Fruit fly (Drosophila melanogaster) whole organism, wandering third instar larva: ENCODE data around the gene Alp13.

Source experiments
- Abd-B ChIP-seq: fragments of >200 bp; optimal IDR thresholded peaks from 2 replicates; lab custom pipeline; 2017; ENCODE audit warnings: missing biosample characterization, missing genetic modification characterization
- CG32264 ChIP-seq: fragments of 200-800 bp; sonication (Bioruptor generic); optimal IDR thresholded peaks from 2 replicates; lab custom pipeline; 2016; ENCODE audit warnings: missing biosample characterization, missing genetic modification characterization
- CG9705 ChIP-seq: fragments of 200-800 bp; sonication (Bioruptor generic); optimal IDR thresholded peaks from 2 replicates; lab custom pipeline; 2018; ENCODE audit warnings: missing biosample characterization, mild to moderate bottlenecking, missing genetic modification characterization
- CrebA ChIP-seq: fragments of 200-800 bp; sonication (Bioruptor generic); optimal IDR thresholded peaks from 2 replicates; lab custom pipeline; 2016; ENCODE audit warnings: missing biosample characterization, mild to moderate bottlenecking, missing genetic modification characterization, borderline replicate concordance
- Dfd ChIP-seq: fragments of >200 bp; optimal IDR thresholded peaks from 2 replicates; lab custom pipeline; 2017; ENCODE audit warnings: missing biosample characterization, missing genetic modification characterization
- Dif ChIP-seq: fragments of 200-275, 200-300 bp; sonication (Bioruptor generic); optimal IDR thresholded peaks from 2 replicates; lab custom pipeline; 2018; ENCODE audit warnings: missing biosample characterization, missing genetic modification characterization; ENCODE audit not compliant: partially characterized antibody
- GATAd ChIP-seq: sonication (Bioruptor generic); optimal IDR thresholded peaks from 2 replicates; lab custom pipeline; 2016; ENCODE audit warnings: missing biosample characterization, missing genetic modification characterization
- HLH106 ChIP-seq: fragments of 200-800 bp; optimal IDR thresholded peaks from 3 replicates; lab custom pipeline; 2019; ENCODE audit warnings: missing biosample characterization, mild to moderate bottlenecking, missing genetic modification characterization, moderate library complexity
- Hnf4 ChIP-seq: fragments of 200-800 bp; sonication (Bioruptor generic); optimal IDR thresholded peaks from 2 replicates; lab custom pipeline; 2016; ENCODE audit warnings: missing biosample characterization, mild to moderate bottlenecking, missing genetic modification characterization
- Hr78 ChIP-seq: fragments of >200 bp; optimal IDR thresholded peaks from 2 replicates; lab custom pipeline; 2017; ENCODE audit warnings: missing biosample characterization, missing genetic modification characterization
- Hr83 ChIP-seq: fragments of 200-300 bp; sonication (Bioruptor generic); optimal IDR thresholded peaks from 2 replicates; lab custom pipeline; 2016; ENCODE audit warnings: missing biosample characterization, mild to moderate bottlenecking, missing genetic modification characterization, moderate library complexity; ENCODE audit not compliant: poor library complexity, severe bottlenecking
- Jra ChIP-seq: sonication (Bioruptor generic); optimal IDR thresholded peaks from 2 replicates; lab custom pipeline; 2016; ENCODE audit warnings: missing biosample characterization, missing genetic modification characterization
- Mio ChIP-seq: sonication (Bioruptor generic); optimal IDR thresholded peaks from 2 replicates; lab custom pipeline; 2016; ENCODE audit warnings: missing biosample characterization, missing genetic modification characterization
- Myc ChIP-seq: fragments of >200 bp; optimal IDR thresholded peaks from 2 replicates; lab custom pipeline; 2017
- N ChIP-seq: fragments of >200 bp; optimal IDR thresholded peaks from 2 replicates; lab custom pipeline; 2018; ENCODE audit warnings: missing biosample characterization, missing external identifiers, missing genetic modification characterization
- OdsH ChIP-seq: fragments of 200-800 bp; sonication (Bioruptor generic); optimal IDR thresholded peaks from 2 replicates; lab custom pipeline; 2016; ENCODE audit warnings: missing biosample characterization, mild to moderate bottlenecking, missing genetic modification characterization
- Rel ChIP-seq, 2 experiments: fragments of 200-800 bp; sonication (Bioruptor generic) in 1 of 2; optimal IDR thresholded peaks; 2 replicates in 1 of 2; 3 replicates in 1 of 2; lab custom pipeline; 2016 to 2019; ENCODE audit warnings: mild to moderate bottlenecking in 2 of 2, missing biosample characterization in 2 of 2, missing genetic modification characterization in 2 of 2, moderate library complexity in 1 of 2
- Sp1 ChIP-seq: fragments of 200-800 bp; sonication (Bioruptor generic); optimal IDR thresholded peaks from 3 replicates; lab custom pipeline; 2019; ENCODE audit warnings: missing biosample characterization, mild to moderate bottlenecking, missing genetic modification characterization, moderate library complexity
- Vsx2 ChIP-seq: fragments of 200-300, 225-300 bp; sonication (Bioruptor generic); optimal IDR thresholded peaks from 2 replicates; lab custom pipeline; 2018; ENCODE audit warnings: missing biosample characterization, missing genetic modification characterization; ENCODE audit not compliant: partially characterized antibody
- br ChIP-seq: fragments of 200-800 bp; sonication (Bioruptor generic); optimal IDR thresholded peaks from 2 replicates; lab custom pipeline; 2016; ENCODE audit warnings: missing biosample characterization, missing genetic modification characterization
- brk ChIP-seq: fragments of 200-800 bp; sonication (Bioruptor generic); optimal IDR thresholded peaks from 2 replicates; lab custom pipeline; 2016; ENCODE audit warnings: missing biosample characterization, mild to moderate bottlenecking, missing genetic modification characterization
- dl ChIP-seq, 2 experiments: fragments of 175-275, 200-275 bp in 1 of 2; fragments of 200-275 bp in 1 of 2; sonication (Bioruptor generic); optimal IDR thresholded peaks; lab custom pipeline; 2018; ENCODE audit warnings: mild to moderate bottlenecking in 2 of 2, missing biosample characterization in 2 of 2, missing genetic modification characterization in 2 of 2, moderate library complexity in 2 of 2; ENCODE audit not compliant: partially characterized antibody in 2 of 2, insufficient read depth in 1 of 2
- dmrt93B ChIP-seq: fragments of 200-800 bp; sonication (Bioruptor generic); optimal IDR thresholded peaks from 2 replicates; lab custom pipeline; 2018; ENCODE audit warnings: missing biosample characterization, mild to moderate bottlenecking, missing genetic modification characterization
- dsf ChIP-seq: sonication (Bioruptor generic); optimal IDR thresholded peaks from 2 replicates; lab custom pipeline; 2016; ENCODE audit warnings: missing biosample characterization, missing genetic modification characterization, borderline replicate concordance
- ey ChIP-seq: fragments of 200-800 bp; sonication (Bioruptor generic); optimal IDR thresholded peaks from 2 replicates; lab custom pipeline; 2016; ENCODE audit warnings: missing biosample characterization, missing genetic modification characterization
- foxo ChIP-seq, 2 experiments: fragments of 200-800 bp; sonication (Bioruptor generic); optimal IDR thresholded peaks; 2 replicates in 1 of 2; 3 replicates in 1 of 2; lab custom pipeline; 2016 to 2017; ENCODE audit warnings: missing biosample characterization in 2 of 2, missing genetic modification characterization in 2 of 2
- fru ChIP-seq: fragments of 200-800 bp; sonication (Bioruptor generic); optimal IDR thresholded peaks from 3 replicates; lab custom pipeline; 2016; ENCODE audit warnings: missing biosample characterization, mild to moderate bottlenecking, missing genetic modification characterization
- h ChIP-seq: fragments of 200-800 bp; sonication (Bioruptor generic); optimal IDR thresholded peaks from 3 replicates; lab custom pipeline; 2016; ENCODE audit warnings: missing biosample characterization, mild to moderate bottlenecking, missing genetic modification characterization
- jim ChIP-seq: fragments of 175-275, 200-325 bp; sonication (Bioruptor generic); optimal IDR thresholded peaks from 2 replicates; lab custom pipeline; 2016; ENCODE audit warnings: missing biosample characterization, mild to moderate bottlenecking, missing genetic modification characterization
- lola ChIP-seq: fragments of >200 bp; optimal IDR thresholded peaks from 2 replicates; lab custom pipeline; 2017; ENCODE audit warnings: missing biosample characterization, missing genetic modification characterization
- pan ChIP-seq: fragments of >200 bp; optimal IDR thresholded peaks from 2 replicates; lab custom pipeline; 2017
- psq ChIP-seq: fragments of 200-800 bp; sonication (Bioruptor generic); optimal IDR thresholded peaks from 3 replicates; lab custom pipeline; 2017; ENCODE audit warnings: missing biosample characterization, mild to moderate bottlenecking, missing genetic modification characterization, moderate library complexity
- rgr ChIP-seq: fragments of 200-800 bp; sonication (Bioruptor generic); optimal IDR thresholded peaks from 3 replicates; lab custom pipeline; 2016; ENCODE audit warnings: missing biosample characterization, mild to moderate bottlenecking, missing genetic modification characterization
- sage ChIP-seq: fragments of 200-800 bp; sonication (Bioruptor generic); optimal IDR thresholded peaks from 2 replicates; lab custom pipeline; 2016; ENCODE audit warnings: missing biosample characterization, mild to moderate bottlenecking, missing genetic modification characterization
- sv ChIP-seq: fragments of 200-800 bp; sonication (Bioruptor generic); optimal IDR thresholded peaks from 3 replicates; lab custom pipeline; 2016; ENCODE audit warnings: missing biosample characterization, missing genetic modification characterization
- tai ChIP-seq: sonication (Bioruptor generic); optimal IDR thresholded peaks from 2 replicates; lab custom pipeline; 2016; ENCODE audit warnings: missing biosample characterization, missing genetic modification characterization
- usp ChIP-seq: fragments of >200 bp; optimal IDR thresholded peaks from 2 replicates; lab custom pipeline; 2017; ENCODE audit warnings: missing biosample characterization, missing genetic modification characterization
- woc ChIP-seq: sonication (Bioruptor generic); optimal IDR thresholded peaks from 2 replicates; lab custom pipeline; 2016; ENCODE audit warnings: missing biosample characterization, mild to moderate bottlenecking, missing genetic modification characterization

The Alp13 gene

dm6 chr3R:10089171-10089664 lies 14.0 kb upstream of the Alp13 start:
- TF ChIP-seq Jra (GFP tag; lab: Kevin White, UChicago) = peak; percentile 15
- TF ChIP-seq Rel (GFP tag; optimal IDR thresholded peaks at IDR 0.05; lab: Kevin White, UChicago) = peak; percentile 10
- TF ChIP-seq Rel (tag; optimal IDR thresholded peaks at IDR 0.05; lab: Kevin White, UChicago) = peak; percentile 33
- no peak for TF ChIP-seq usp
- peak; percentile 8 for TF ChIP-seq Hnf4 (GFP tag; lab: Kevin White, UChicago)
- TF ChIP-seq GATAd (GFP tag; lab: Kevin White, UChicago) = no peak
- TF ChIP-seq sv (GFP tag; lab: Kevin White, UChicago) = no peak
- TF ChIP-seq Vsx2 (GFP tag; lab: Kevin White, UChicago) = peak; percentile 83
- TF ChIP-seq Sp1 = peak; percentile 18
- peak; percentile 88 for TF ChIP-seq CrebA (GFP tag; lab: Kevin White, UChicago)
- TF ChIP-seq Hr83 (GFP tag; lab: Kevin White, UChicago) = peak; percentile 69
- no peak for TF ChIP-seq Abd-B
- no peak for TF ChIP-seq dmrt93B (GFP tag; lab: Kevin White, UChicago)
- TF ChIP-seq Mio (GFP tag; lab: Kevin White, UChicago) = no peak
- no peak for TF ChIP-seq CG32264
- no peak for TF ChIP-seq OdsH (GFP tag; lab: Kevin White, UChicago)
- TF ChIP-seq CG9705 = no peak
- no peak for TF ChIP-seq foxo (GFP tag; optimal IDR thresholded peaks at IDR 0.05; lab: Kevin White, UChicago)
- peak; percentile 14 for TF ChIP-seq fru
- TF ChIP-seq Dif (GFP tag; lab: Kevin White, UChicago) = peak; percentile 98
- peak; percentile 19 for TF ChIP-seq rgr (GFP tag; lab: Kevin White, UChicago)
- no peak for TF ChIP-seq jim (GFP tag; lab: Kevin White, UChicago)
- TF ChIP-seq dsf (GFP tag; lab: Kevin White, UChicago) = no peak
- no peak for TF ChIP-seq pan
- TF ChIP-seq brk (GFP tag; lab: Kevin White, UChicago) = no peak
- peak; percentile 96 to 97 for TF ChIP-seq dl (GFP tag; optimal IDR thresholded peaks at IDR 0.05; lab: Kevin White, UChicago; ENCODE audit: insufficient read depth in 1 of 2, partially characterized antibody in 2 of 2)
- no peak for TF ChIP-seq br (GFP tag; lab: Kevin White, UChicago)
- no peak for TF ChIP-seq woc (GFP tag; lab: Kevin White, UChicago)
- no peak for TF ChIP-seq Dfd
- peak; percentile 84 for TF ChIP-seq psq (GFP tag; lab: Kevin White, UChicago)
- TF ChIP-seq sage (GFP tag; lab: Kevin White, UChicago) = peak; percentile 15
- TF ChIP-seq h = peak; percentile 44
- no peak for TF ChIP-seq tai (GFP tag; lab: Kevin White, UChicago)
- no peak for TF ChIP-seq ey (GFP tag; lab: Kevin White, UChicago)
- no peak for TF ChIP-seq HLH106 (tag; lab: Kevin White, UChicago)
- no peak for TF ChIP-seq lola (GFP tag; lab: Kevin White, UChicago)

DNA sequence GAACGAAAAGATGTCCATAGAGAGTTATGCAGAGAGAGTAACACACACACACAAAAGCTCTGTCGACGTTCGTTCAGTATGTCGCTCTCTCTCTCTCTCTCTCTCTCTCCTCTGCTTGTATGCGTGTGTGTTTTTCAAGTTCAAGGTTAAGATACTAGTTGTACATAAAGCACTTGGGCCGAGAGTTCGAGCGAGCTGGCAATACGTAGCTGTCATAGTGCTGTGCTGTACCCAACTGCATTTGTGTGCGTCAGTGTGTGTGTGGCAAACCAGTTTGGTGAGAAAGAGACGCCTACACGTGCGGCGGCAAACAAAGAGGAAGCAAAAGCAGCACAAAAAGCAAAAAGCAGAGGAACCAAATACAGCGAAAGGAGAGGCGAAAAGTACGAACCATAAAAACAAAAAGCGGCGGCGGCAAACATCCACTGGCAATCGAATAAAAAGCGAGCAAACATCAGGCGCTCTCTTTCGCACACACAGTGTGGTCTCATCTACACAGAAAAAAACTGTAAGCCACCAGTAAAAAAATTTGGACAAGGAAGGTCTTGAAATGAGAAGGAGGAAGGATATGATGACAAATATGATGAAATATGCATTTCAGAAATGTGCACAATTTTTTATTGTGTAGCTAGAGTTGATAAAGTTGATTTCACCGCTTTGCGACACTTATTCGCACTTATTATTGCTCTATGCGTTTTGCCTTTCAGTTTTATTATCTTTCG lies 12.2 kb upstream of the Alp13 start:
- peak; percentile 92 for TF ChIP-seq Hnf4 (GFP tag; lab: Kevin White, UChicago)
- peak; percentile 17 for TF ChIP-seq jim (GFP tag; lab: Kevin White, UChicago)
- TF ChIP-seq GATAd (GFP tag; lab: Kevin White, UChicago) = no peak
- TF ChIP-seq sv (GFP tag; lab: Kevin White, UChicago) = peak; percentile 62
- peak; percentile 81 for TF ChIP-seq Jra (GFP tag; lab: Kevin White, UChicago)
- TF ChIP-seq tai (GFP tag; lab: Kevin White, UChicago) = peak; percentile 92
- peak; percentile 33 for TF ChIP-seq CG9705
- TF ChIP-seq usp = no peak
- TF ChIP-seq rgr (GFP tag; lab: Kevin White, UChicago) = peak; percentile 94
- peak; percentile 94 for TF ChIP-seq Dif (GFP tag; lab: Kevin White, UChicago)
- peak; percentile 52 to 96 for TF ChIP-seq foxo (GFP tag; optimal IDR thresholded peaks at IDR 0.05; lab: Kevin White, UChicago)
- TF ChIP-seq h = peak; percentile 95
- peak; percentile 54 for TF ChIP-seq CG32264
- peak; percentile 84 for TF ChIP-seq HLH106 (tag; lab: Kevin White, UChicago)
- peak; percentile 47 for TF ChIP-seq lola (GFP tag; lab: Kevin White, UChicago)
- peak; percentile 93 for TF ChIP-seq fru
- peak; percentile 92 for TF ChIP-seq woc (GFP tag; lab: Kevin White, UChicago)
- no peak for TF ChIP-seq Hr78 (GFP tag; lab: Kevin White, UChicago)
- TF ChIP-seq Abd-B = peak; percentile 8
- TF ChIP-seq Dfd = no peak
- peak; percentile 99 for TF ChIP-seq psq (GFP tag; lab: Kevin White, UChicago)
- TF ChIP-seq br (GFP tag; lab: Kevin White, UChicago) = peak; percentile 94
- no peak for TF ChIP-seq Myc (lab: Kevin White, UChicago)
- peak; percentile 81 to 84 for TF ChIP-seq dl (GFP tag; optimal IDR thresholded peaks at IDR 0.05; lab: Kevin White, UChicago; ENCODE audit: insufficient read depth in 1 of 2, partially characterized antibody in 2 of 2)
- TF ChIP-seq Vsx2 (GFP tag; lab: Kevin White, UChicago) = peak; percentile 79
- TF ChIP-seq OdsH (GFP tag; lab: Kevin White, UChicago) = peak; percentile 94
- TF ChIP-seq brk (GFP tag; lab: Kevin White, UChicago) = peak; percentile 44
- peak; percentile 69 for TF ChIP-seq dmrt93B (GFP tag; lab: Kevin White, UChicago)
- TF ChIP-seq N = peak; percentile 25
- TF ChIP-seq Mio (GFP tag; lab: Kevin White, UChicago) = peak; percentile 69
- peak; percentile 84 for TF ChIP-seq Sp1
- peak; percentile 95 for TF ChIP-seq ey (GFP tag; lab: Kevin White, UChicago)
- no peak for TF ChIP-seq pan
- peak; percentile 39 for TF ChIP-seq dsf (GFP tag; lab: Kevin White, UChicago)
- TF ChIP-seq Rel (GFP tag; optimal IDR thresholded peaks at IDR 0.05; lab: Kevin White, UChicago) = peak; percentile 24
- TF ChIP-seq Rel (tag; optimal IDR thresholded peaks at IDR 0.05; lab: Kevin White, UChicago) = peak; percentile 51
- peak; percentile 42 for TF ChIP-seq CrebA (GFP tag; lab: Kevin White, UChicago)
- peak; percentile 53 for TF ChIP-seq sage (GFP tag; lab: Kevin White, UChicago)
- peak; percentile 77 for TF ChIP-seq Hr83 (GFP tag; lab: Kevin White, UChicago)
